Worm (Caenorhabditis elegans) whole organism, L4 larva: Measurements from ENCODE around the gene gpcp-2.

Experiments used
- R02D3.7 ChIP-seq: fragments of 150-350 bp; sonication (generic microtip); optimal IDR thresholded peaks from 3 replicates; lab custom pipeline; 2014; ENCODE audit warnings: missing biosample characterization, missing genetic modification characterization
- aly-2 ChIP-seq: sonication (generic microtip); optimal IDR thresholded peaks from 2 replicates; lab custom pipeline; 2018; ENCODE audit warnings: missing biosample characterization, missing genetic modification characterization
- fkh-10 ChIP-seq: fragments of 150-350 bp; optimal IDR thresholded peaks from 2 replicates; lab custom pipeline; 2014; ENCODE audit warnings: missing biosample characterization, missing genetic modification reagents, missing genetic modification characterization
- lim-7 ChIP-seq: fragments of 200-800 bp; sonication (Bioruptor generic); IDR thresholded peaks from 2 replicates; pipeline ENCODE4 v1.3.6; 2022; ENCODE audit warnings: missing genetic modification characterization, missing compliant biosample characterization
- nhr-11 ChIP-seq: fragments of 150-350 bp; optimal IDR thresholded peaks from 2 replicates; lab custom pipeline; 2014; ENCODE audit warnings: missing biosample characterization, missing genetic modification characterization
- nhr-28 ChIP-seq: fragments of 150-350 bp; optimal IDR thresholded peaks from 2 replicates; lab custom pipeline; 2014; ENCODE audit warnings: missing biosample characterization, missing genetic modification characterization
- pha-4 ChIP-seq, 2 experiments: fragments of 150-350 bp in 1 of 2; fragments of 200-800 bp in 1 of 2; sonication (Bioruptor generic) in 1 of 2; IDR thresholded peaks in 1 of 2; optimal IDR thresholded peaks in 1 of 2; 2 replicates each; pipeline versions ENCODE4 v1.3.6 to Lab custom; 2014 to 2022; ENCODE audit warnings: missing genetic modification characterization in 2 of 2, missing genetic modification reagents in 2 of 2, missing biosample characterization in 1 of 2, missing compliant biosample characterization in 1 of 2
- sdz-12 ChIP-seq: fragments of 200-800 bp; sonication (Bioruptor generic); optimal IDR thresholded peaks from 2 replicates; lab custom pipeline; 2018; ENCODE audit warnings: mild to moderate bottlenecking, missing genetic modification characterization, missing compliant biosample characterization
- unc-130 ChIP-seq: sonication (generic microtip); optimal IDR thresholded peaks from 2 replicates; lab custom pipeline; 2016; ENCODE audit warnings: missing genetic modification reagents, missing genetic modification characterization, missing compliant biosample characterization
- zag-1 ChIP-seq: fragments of 150-350 bp; optimal IDR thresholded peaks from 2 replicates; lab custom pipeline; 2014; ENCODE audit warnings: missing biosample characterization, missing genetic modification characterization

- TF ChIP-seq lim-7 (GFP tag; lab: Robert Waterston, UW) (no peak), zag-1 (tag; lab: Kevin White, UChicago) (no peak), R02D3.7 (tag; lab: Kevin White, UChicago) (no peak), nhr-28 (no peak), unc-130 (GFP tag; lab: Kevin White, UChicago) (no peak), nhr-11 (tag; lab: Kevin White, UChicago) (no peak), pha-4 (GFP tag; IDR thresholded peaks at IDR 0.05; lab: Robert Waterston, UW) (no peak), pha-4 (tag; optimal IDR thresholded peaks at IDR 0.05; lab: Kevin White, UChicago) (no peak), aly-2 (tag; lab: Kevin White, UChicago) (no peak), sdz-12 (GFP tag; lab: Kevin White, UChicago) (no peak), fkh-10 (GFP tag; lab: Kevin White, UChicago) (no peak)
Measured at ce11 chrII:8093914-8094313, 20.7 kb upstream of the gpcp-2 start.
